Fruit fly (Drosophila melanogaster) S2 (cell line): ENCODE measurements around the gene fipi.

Experiments used
- CG8478 ChIP-seq: fragments of >200 bp; optimal IDR thresholded peaks from 2 replicates; lab custom pipeline; 2018
- CTCF ChIP-seq, 2 experiments: fragments of >200 bp; optimal IDR thresholded peaks; 2 replicates each; lab custom pipeline; 2018

- no peak for TF ChIP-seq CG8478
- no peak for TF ChIP-seq CTCF (optimal IDR thresholded peaks at IDR 0.05; lab: Kevin White, UChicago)
Observed at dm6 chr2L:4811491-4812058, 17.7 kb upstream of the fipi start.
